Worm (Caenorhabditis elegans) whole organism, late embryonic: Measurements from ENCODE around the gene lin-46.

Experiments used
- ceh-22 ChIP-seq: sonication (generic microtip); optimal IDR thresholded peaks from 2 replicates; lab custom pipeline; 2017; ENCODE audit warnings: missing biosample characterization, missing genetic modification characterization
- ceh-9 ChIP-seq: sonication (generic microtip); optimal IDR thresholded peaks from 2 replicates; lab custom pipeline; 2016; ENCODE audit warnings: mild to moderate bottlenecking, missing genetic modification characterization, inconsistent platforms, missing compliant biosample characterization
- ets-4 ChIP-seq: sonication (generic microtip); optimal IDR thresholded peaks from 2 replicates; lab custom pipeline; 2016; ENCODE audit warnings: missing genetic modification characterization, missing compliant biosample characterization
- fax-1 ChIP-seq: sonication (generic microtip); optimal IDR thresholded peaks from 2 replicates; lab custom pipeline; 2016; ENCODE audit warnings: missing genotype, missing genetic modification characterization, missing compliant biosample characterization
- pax-1 ChIP-seq: fragments of 150-350 bp; optimal IDR thresholded peaks from 2 replicates; lab custom pipeline; 2014; ENCODE audit warnings: missing biosample characterization, missing genetic modification characterization
- pha-4 ChIP-seq: fragments of 150-350 bp; optimal IDR thresholded peaks from 2 replicates; lab custom pipeline; 2018; ENCODE audit warnings: missing biosample characterization, missing genetic modification reagents, missing genetic modification characterization

DNA sequence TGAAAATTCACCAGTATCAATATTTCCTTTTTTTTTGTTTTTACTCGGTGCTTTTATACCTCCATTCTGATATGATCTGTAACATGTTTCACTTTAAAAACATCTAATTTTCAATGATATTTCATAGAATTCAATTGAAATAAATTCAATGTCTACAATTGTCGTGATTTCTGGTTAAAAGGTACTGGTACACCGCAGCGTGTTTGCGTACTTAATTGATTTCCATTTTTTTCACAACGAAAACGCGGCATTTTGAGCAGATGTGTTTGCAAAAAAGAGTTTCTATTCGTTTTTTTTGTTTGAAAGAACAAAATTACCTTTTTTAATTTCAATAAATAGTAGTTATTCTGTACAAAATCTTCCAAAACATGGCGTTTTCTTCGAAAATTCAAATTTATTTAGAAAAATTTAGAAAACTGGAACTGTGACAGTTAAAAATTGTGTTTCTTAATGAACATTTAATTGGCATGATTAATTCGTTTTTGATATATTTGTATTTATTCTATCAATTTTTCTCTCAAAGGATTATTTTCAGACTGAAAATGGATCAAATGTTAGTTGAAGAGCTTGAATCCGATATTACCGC, 2.0 kb downstream of the lin-46 start, which contains the start of gene pnn-1:
- TF ChIP-seq ceh-22 (tag; lab: Kevin White, UChicago) = no peak
- no peak for TF ChIP-seq pax-1 (tag; lab: Kevin White, UChicago)
- TF ChIP-seq ets-4 (tag; lab: Kevin White, UChicago) = no peak
- no peak for TF ChIP-seq ceh-9 (tag; lab: Kevin White, UChicago)
- TF ChIP-seq fax-1 = no peak
- no peak for TF ChIP-seq pha-4 (tag; lab: Kevin White, UChicago)
